Worm (Caenorhabditis elegans) whole organism, L2 larva: ENCODE measurements around the gene bgnt-1.5.

Source experiments
- F13H6.1 ChIP-seq: sonication (generic microtip); optimal IDR thresholded peaks from 2 replicates; lab custom pipeline; 2016; ENCODE audit warnings: missing genetic modification characterization, missing compliant biosample characterization
- R02D3.7 ChIP-seq: fragments of 150-350 bp; optimal IDR thresholded peaks from 2 replicates; lab custom pipeline; 2014; ENCODE audit warnings: missing biosample characterization, missing genetic modification characterization
- Y55F3AM.14 ChIP-seq: fragments of 200-800 bp; sonication (Bioruptor generic); optimal IDR thresholded peaks from 2 replicates; lab custom pipeline; 2018; ENCODE audit warnings: mild to moderate bottlenecking, missing genetic modification characterization, missing compliant biosample characterization
- ZK546.5 ChIP-seq: sonication (generic microtip); optimal IDR thresholded peaks from 2 replicates; lab custom pipeline; 2017; ENCODE audit warnings: missing biosample characterization, missing genetic modification characterization
- alr-1 ChIP-seq: fragments of 150-350 bp; optimal IDR thresholded peaks from 2 replicates; lab custom pipeline; 2014; ENCODE audit warnings: missing biosample characterization, missing genetic modification characterization
- ama-1 ChIP-seq: fragments of 150-350 bp; optimal IDR thresholded peaks from 2 replicates; lab custom pipeline; 2018; ENCODE audit warnings: inconsistent platforms
- blmp-1 ChIP-seq: sonication (generic microtip); optimal IDR thresholded peaks from 2 replicates; lab custom pipeline; 2017; ENCODE audit warnings: missing genetic modification characterization, mild to moderate bottlenecking, missing compliant biosample characterization, antibody characterized with exemption, moderate library complexity; ENCODE audit not compliant: insufficient read depth
- ceh-16 ChIP-seq: fragments of 150-350 bp; optimal IDR thresholded peaks from 2 replicates; lab custom pipeline; 2014; ENCODE audit warnings: missing biosample characterization, missing genetic modification characterization
- ceh-82 ChIP-seq: fragments of 150-350 bp; optimal IDR thresholded peaks from 2 replicates; lab custom pipeline; 2014; ENCODE audit warnings: missing biosample characterization, missing genetic modification characterization
- crh-2 ChIP-seq: sonication (generic microtip); optimal IDR thresholded peaks from 2 replicates; lab custom pipeline; 2017; ENCODE audit warnings: missing biosample characterization, missing genetic modification characterization
- dmd-4 ChIP-seq: sonication (generic microtip); optimal IDR thresholded peaks from 2 replicates; lab custom pipeline; 2017; ENCODE audit warnings: missing biosample characterization, missing genetic modification characterization
- egl-27 ChIP-seq: sonication (generic microtip); optimal IDR thresholded peaks from 3 replicates; lab custom pipeline; 2017; ENCODE audit warnings: missing biosample characterization, missing genetic modification reagents, missing genetic modification characterization
- elt-1 ChIP-seq: fragments of 150-350 bp; optimal IDR thresholded peaks from 2 replicates; lab custom pipeline; 2014; ENCODE audit warnings: missing biosample characterization, missing genetic modification characterization
- elt-3 ChIP-seq: sonication (generic microtip); optimal IDR thresholded peaks from 2 replicates; lab custom pipeline; 2017; ENCODE audit warnings: missing biosample characterization, missing genetic modification characterization
- fos-1 ChIP-seq: fragments of 150-350 bp; optimal IDR thresholded peaks from 2 replicates; lab custom pipeline; 2014; ENCODE audit warnings: missing biosample characterization, missing genetic modification characterization
- gmeb-1 ChIP-seq: fragments of 150-350 bp; optimal IDR thresholded peaks from 2 replicates; lab custom pipeline; 2014; ENCODE audit warnings: missing biosample characterization, missing genetic modification characterization
- lin-11 ChIP-seq: fragments of 150-350 bp; sonication (generic microtip); optimal IDR thresholded peaks from 2 replicates; lab custom pipeline; 2014; ENCODE audit warnings: missing biosample characterization, missing genetic modification characterization, inconsistent platforms, mixed read lengths
- lin-13 ChIP-seq: fragments of 150-350 bp; optimal IDR thresholded peaks from 2 replicates; lab custom pipeline; 2014; ENCODE audit warnings: missing biosample characterization, missing genetic modification reagents, missing genetic modification characterization
- mab-5 ChIP-seq: fragments of 150-350 bp; optimal IDR thresholded peaks from 2 replicates; lab custom pipeline; 2014; ENCODE audit warnings: missing biosample characterization, missing genetic modification characterization
- mbf-1 ChIP-seq: sonication (generic microtip); optimal IDR thresholded peaks from 2 replicates; lab custom pipeline; 2017; ENCODE audit warnings: missing biosample characterization, missing genetic modification characterization
- nhr-11 ChIP-seq: fragments of 150-350 bp; optimal IDR thresholded peaks from 2 replicates; lab custom pipeline; 2014; ENCODE audit warnings: missing biosample characterization, missing genetic modification characterization
- nhr-12 ChIP-seq: fragments of 150-350 bp; optimal IDR thresholded peaks from 2 replicates; lab custom pipeline; 2014; ENCODE audit warnings: missing biosample characterization, missing genetic modification characterization
- nhr-21 ChIP-seq: fragments of 150-350 bp; optimal IDR thresholded peaks from 2 replicates; lab custom pipeline; 2014; ENCODE audit warnings: missing biosample characterization, missing genetic modification characterization
- nhr-23 ChIP-seq: fragments of 150-350 bp; optimal IDR thresholded peaks from 2 replicates; lab custom pipeline; 2014; ENCODE audit warnings: missing biosample characterization, missing genetic modification reagents, missing genetic modification characterization
- nhr-237 ChIP-seq: fragments of 150-350 bp; optimal IDR thresholded peaks from 2 replicates; lab custom pipeline; 2014; ENCODE audit warnings: missing biosample characterization, missing genetic modification characterization
- nhr-25 ChIP-seq: fragments of 150-350 bp; sonication (generic microtip); optimal IDR thresholded peaks from 3 replicates; lab custom pipeline; 2014; ENCODE audit warnings: missing biosample characterization, missing genetic modification characterization
- nhr-6 ChIP-seq: fragments of 150-350 bp; optimal IDR thresholded peaks from 2 replicates; lab custom pipeline; 2014; ENCODE audit warnings: missing biosample characterization, missing genetic modification characterization
- nhr-77 ChIP-seq: fragments of 150-350 bp; optimal IDR thresholded peaks from 2 replicates; lab custom pipeline; 2014; ENCODE audit warnings: missing biosample characterization, missing genetic modification characterization
- peb-1 ChIP-seq: fragments of 150-350 bp; optimal IDR thresholded peaks from 2 replicates; lab custom pipeline; 2014; ENCODE audit warnings: missing biosample characterization, missing genetic modification characterization
- sem-4 ChIP-seq: fragments of 150-350 bp; optimal IDR thresholded peaks from 2 replicates; lab custom pipeline; 2014; ENCODE audit warnings: missing biosample characterization, missing genetic modification reagents, missing genetic modification characterization
- sma-3 ChIP-seq: sonication (generic microtip); optimal IDR thresholded peaks from 2 replicates; lab custom pipeline; 2016; ENCODE audit warnings: missing genetic modification reagents, missing genetic modification characterization, missing compliant biosample characterization
- sma-9 ChIP-seq, 2 experiments: fragments of 150-350 bp in 1 of 2; sonication (generic microtip) in 1 of 2; optimal IDR thresholded peaks; 2 replicates each; lab custom pipeline; 2014 to 2016; ENCODE audit warnings: missing genetic modification characterization in 2 of 2, mild to moderate bottlenecking in 1 of 2, missing biosample characterization in 1 of 2, missing compliant biosample characterization in 1 of 2, missing genetic modification reagents in 1 of 2, moderate library complexity in 1 of 2
- snpc-4 ChIP-seq: fragments of 150-350 bp; optimal IDR thresholded peaks from 2 replicates; lab custom pipeline; 2014; ENCODE audit warnings: missing biosample characterization, missing genetic modification characterization
- unc-39 ChIP-seq: fragments of 150-350 bp; optimal IDR thresholded peaks from 2 replicates; lab custom pipeline; 2014; ENCODE audit warnings: missing biosample characterization, missing genetic modification characterization
- unc-55 ChIP-seq: fragments of 150-350 bp; sonication (generic microtip); optimal IDR thresholded peaks from 3 replicates; lab custom pipeline; 2014; ENCODE audit warnings: missing biosample characterization, missing genetic modification reagents, missing genetic modification characterization
- unc-62 ChIP-seq: fragments of 150-350 bp; optimal IDR thresholded peaks from 2 replicates; lab custom pipeline; 2014; ENCODE audit warnings: missing biosample characterization, missing genetic modification reagents, missing genetic modification characterization
- ztf-1 ChIP-seq: fragments of 200-800 bp; sonication (Bioruptor generic); conservative IDR thresholded peaks from 2 replicates; pipeline ENCODE4 v1.3.6; 2022; ENCODE audit warnings: missing genetic modification characterization, missing compliant biosample characterization
- ztf-11 ChIP-seq: sonication (generic microtip); optimal IDR thresholded peaks from 2 replicates; lab custom pipeline; 2017; ENCODE audit warnings: missing biosample characterization, missing genetic modification characterization

bgnt-1.5 gene

ce11 chrX:13238197-13238596 is 6.0 kb upstream of the bgnt-1.5 start, which contains the start of gene K08H2.4:
Gene K08H2.4 (plus strand): TSS chrX:13238497.
- TF ChIP-seq unc-62 (GFP tag; lab: Kevin White, UChicago) (no peak), nhr-25 (no peak)

ce11 chrX:13237102-13237501 is 4.9 kb upstream of the bgnt-1.5 start, which contains the start of gene K08H2.3:
Gene K08H2.3 (plus strand): TSS chrX:13237402.
- no peak for TF ChIP-seq egl-27

ce11 chrX:13234879-13235278 is 2.7 kb upstream of the bgnt-1.5 start, which contains the start of gene K08H2.2:
Gene K08H2.2 (minus strand): TSS chrX:13234979.
- TF ChIP-seq unc-55: no peak
- TF ChIP-seq elt-3 (tag; lab: Kevin White, UChicago): no peak
- TF ChIP-seq ZK546.5 (tag; lab: Kevin White, UChicago): no peak
- no peak for TF ChIP-seq ceh-16 (tag; lab: Kevin White, UChicago)
- TF ChIP-seq nhr-6 (tag; lab: Kevin White, UChicago): no peak
- TF ChIP-seq crh-2: no peak
- TF ChIP-seq Y55F3AM.14 (GFP tag; lab: Kevin White, UChicago): no peak
- no peak for TF ChIP-seq snpc-4 (tag; lab: Kevin White, UChicago)
- no peak for TF ChIP-seq nhr-12 (tag; lab: Kevin White, UChicago)
- no peak for TF ChIP-seq ama-1 (lab: Kevin White, UChicago)
- TF ChIP-seq R02D3.7 (tag; lab: Kevin White, UChicago): no peak
- TF ChIP-seq dmd-4 (tag; lab: Kevin White, UChicago): no peak
- TF ChIP-seq fos-1: no peak
- no peak for TF ChIP-seq alr-1 (tag; lab: Kevin White, UChicago)
- no peak for TF ChIP-seq nhr-237 (tag; lab: Kevin White, UChicago)
- TF ChIP-seq nhr-25: no peak
- no peak for TF ChIP-seq lin-11 (tag; lab: Kevin White, UChicago)
- TF ChIP-seq nhr-23 (tag; lab: Kevin White, UChicago): no peak

ce11 chrX:13227778-13228177 is 4.4 kb downstream of the bgnt-1.5 start:
- TF ChIP-seq snpc-4 (tag; lab: Kevin White, UChicago): no peak
- TF ChIP-seq ZK546.5 (tag; lab: Kevin White, UChicago): no peak
- no peak for TF ChIP-seq sma-9 (GFP tag; optimal IDR thresholded peaks at IDR 0.05; lab: Kevin White, UChicago)
- no peak for TF ChIP-seq sma-9 (tag; optimal IDR thresholded peaks at IDR 0.05; lab: Kevin White, UChicago)
- no peak for TF ChIP-seq unc-62 (GFP tag; lab: Kevin White, UChicago)
- TF ChIP-seq egl-27: no peak
- no peak for TF ChIP-seq fos-1
- no peak for TF ChIP-seq alr-1 (tag; lab: Kevin White, UChicago)
- no peak for TF ChIP-seq ztf-1 (GFP tag; lab: Robert Waterston, UW)
- no peak for TF ChIP-seq nhr-11
- TF ChIP-seq sem-4 (tag; lab: Kevin White, UChicago): no peak
- no peak for TF ChIP-seq elt-1
- TF ChIP-seq blmp-1 (tag; lab: Kevin White, UChicago): no peak
- no peak for TF ChIP-seq dmd-4 (tag; lab: Kevin White, UChicago)
- TF ChIP-seq ztf-11 (tag; lab: Kevin White, UChicago): no peak
- no peak for TF ChIP-seq R02D3.7 (tag; lab: Kevin White, UChicago)

ce11 chrX:13226614-13227096 is 5.5 kb downstream of the bgnt-1.5 start, which contains the start of gene skr-21:
Gene skr-21 (minus strand): TSS chrX:13226664.
- TF ChIP-seq nhr-12 (tag; lab: Kevin White, UChicago) (no peak), ceh-16 (tag; lab: Kevin White, UChicago) (no peak), crh-2 (peak; percentile 69)

- TF ChIP-seq nhr-6 (tag; lab: Kevin White, UChicago) (no peak), ztf-11 (tag; lab: Kevin White, UChicago) (no peak), Y55F3AM.14 (GFP tag; lab: Kevin White, UChicago) (no peak), fos-1 (peak; percentile 56), elt-3 (tag; lab: Kevin White, UChicago) (no peak), nhr-25 (no peak), ztf-1 (GFP tag; lab: Robert Waterston, UW) (no peak), elt-1 (no peak), nhr-77 (tag; lab: Kevin White, UChicago) (no peak), peb-1 (no peak), nhr-11 (no peak), gmeb-1 (tag; lab: Kevin White, UChicago) (no peak), mbf-1 (tag; lab: Kevin White, UChicago) (no peak), blmp-1 (tag; lab: Kevin White, UChicago) (no peak), mab-5 (tag; lab: Kevin White, UChicago) (no peak), ZK546.5 (tag; lab: Kevin White, UChicago) (no peak), lin-13 (GFP tag; lab: Kevin White, UChicago) (no peak), unc-55 (peak; percentile 53), unc-39 (tag; lab: Kevin White, UChicago) (no peak), dmd-4 (tag; lab: Kevin White, UChicago) (no peak), alr-1 (tag; lab: Kevin White, UChicago) (no peak), ceh-82 (tag; lab: Kevin White, UChicago) (no peak), nhr-21 (tag; lab: Kevin White, UChicago) (no peak), nhr-23 (tag; lab: Kevin White, UChicago) (no peak), F13H6.1 (tag; lab: Kevin White, UChicago) (no peak), sma-3 (no peak)
These were observed 6.9 kb downstream of the bgnt-1.5 start for ce11 chrX:13225111-13225905.
